Fruit fly (Drosophila melanogaster) whole organism, prepupa: Measurements from ENCODE around the gene Reg-2.

Experiments used
- Blimp-1 ChIP-seq: fragments of 200-800 bp; sonication (Bioruptor generic); optimal IDR thresholded peaks from 3 replicates; lab custom pipeline; 2017; ENCODE audit warnings: missing biosample characterization, missing genetic modification characterization, mild to moderate bottlenecking, moderate library complexity, missing genetic modification reagents
- CG11294 ChIP-seq: fragments of 200-800 bp; sonication (Bioruptor generic); IDR thresholded peaks from 2 replicates; pipeline ENCODE4 v1.3.6; 2022; ENCODE audit warnings: missing biosample characterization, missing genetic modification characterization
- CG11762 ChIP-seq: fragments of 200-800 bp; sonication (Bioruptor generic); optimal IDR thresholded peaks from 3 replicates; lab custom pipeline; 2016; ENCODE audit warnings: missing biosample characterization, missing genetic modification characterization; ENCODE audit not compliant: insufficient read depth
- CG15336 ChIP-seq: fragments of 200-800 bp; sonication (Bioruptor generic); IDR thresholded peaks from 2 replicates; pipeline ENCODE4 v1.3.6; 2022; ENCODE audit warnings: missing biosample characterization, missing genetic modification characterization
- CG1621 ChIP-seq: fragments of 200-800 bp; sonication (Bioruptor generic); optimal IDR thresholded peaks from 3 replicates; lab custom pipeline; 2018; ENCODE audit warnings: missing biosample characterization, mild to moderate bottlenecking, missing genetic modification characterization
- CG16779 ChIP-seq: fragments of 200-800 bp; sonication (Bioruptor generic); optimal IDR thresholded peaks from 3 replicates; lab custom pipeline; 2017; ENCODE audit warnings: missing biosample characterization, mild to moderate bottlenecking, missing genetic modification characterization
- CG3032 ChIP-seq: fragments of 200-800 bp; optimal IDR thresholded peaks from 2 replicates; lab custom pipeline; 2019; ENCODE audit warnings: missing biosample characterization, mild to moderate bottlenecking, missing genetic modification characterization, moderate library complexity
- CG32006 ChIP-seq: fragments of 200-800 bp; sonication (Bioruptor generic); optimal IDR thresholded peaks from 3 replicates; lab custom pipeline; 2017; ENCODE audit warnings: missing biosample characterization, mild to moderate bottlenecking, missing genetic modification characterization
- CG3919 ChIP-seq: fragments of 200-800 bp; sonication (Bioruptor generic); optimal IDR thresholded peaks from 3 replicates; lab custom pipeline; 2016; ENCODE audit warnings: missing biosample characterization, missing genetic modification characterization
- CG6163 ChIP-seq: fragments of 200-800 bp; sonication (Bioruptor generic); IDR thresholded peaks from 3 replicates; pipeline ENCODE4 v1.3.6; 2022; ENCODE audit warnings: missing biosample characterization, missing genetic modification characterization
- CG6276 ChIP-seq: fragments of 200-800 bp; sonication (Bioruptor generic); optimal IDR thresholded peaks from 2 replicates; lab custom pipeline; 2017; ENCODE audit warnings: missing biosample characterization, mild to moderate bottlenecking, missing genetic modification characterization
- CG6792 ChIP-seq: fragments of 200-800 bp; sonication (Bioruptor generic); optimal IDR thresholded peaks from 3 replicates; lab custom pipeline; 2016; ENCODE audit warnings: missing biosample characterization, missing genetic modification characterization
- CG6808 ChIP-seq: fragments of 200-800 bp; sonication (Bioruptor generic); optimal IDR thresholded peaks from 3 replicates; lab custom pipeline; 2017; ENCODE audit warnings: missing biosample characterization, missing genetic modification characterization, mild to moderate bottlenecking, moderate library complexity, missing genetic modification reagents
- CG6854 ChIP-seq: fragments of 200-800 bp; sonication (Bioruptor generic); optimal IDR thresholded peaks from 2 replicates; lab custom pipeline; 2017; ENCODE audit warnings: missing biosample characterization, mild to moderate bottlenecking, missing genetic modification characterization
- CG7368 ChIP-seq: fragments of 200-800 bp; sonication (Bioruptor generic); optimal IDR thresholded peaks from 3 replicates; lab custom pipeline; 2016; ENCODE audit warnings: missing biosample characterization, missing genetic modification characterization
- CG8319 ChIP-seq: fragments of 200-800 bp; sonication (Bioruptor generic); optimal IDR thresholded peaks from 3 replicates; lab custom pipeline; 2016; ENCODE audit warnings: missing biosample characterization, missing genetic modification characterization
- CG9139 ChIP-seq: fragments of 200-800 bp; sonication (Bioruptor generic); optimal IDR thresholded peaks from 3 replicates; lab custom pipeline; 2017; ENCODE audit warnings: missing biosample characterization, mild to moderate bottlenecking, missing genetic modification characterization
- Eip78C ChIP-seq: fragments of 200-800 bp; sonication (Bioruptor generic); peaks from one replicate; lab custom pipeline; 2016; ENCODE audit warnings: missing biosample characterization, missing genetic modification characterization
- Eip93F ChIP-seq: fragments of 200-800 bp; sonication (Bioruptor generic); optimal IDR thresholded peaks from 2 replicates; lab custom pipeline; 2016; ENCODE audit warnings: missing biosample characterization, mild to moderate bottlenecking, missing genetic modification characterization
- Ets21C ChIP-seq: fragments of 200-800 bp; sonication (Bioruptor generic); optimal IDR thresholded peaks from 3 replicates; lab custom pipeline; 2016; ENCODE audit warnings: missing biosample characterization, missing genetic modification characterization
- Ets96B ChIP-seq: fragments of 200-800 bp; optimal IDR thresholded peaks from 2 replicates; lab custom pipeline; 2019; ENCODE audit warnings: missing biosample characterization, mild to moderate bottlenecking, missing genetic modification characterization, moderate library complexity
- Gug ChIP-seq: fragments of 200-800 bp; sonication (Bioruptor generic); IDR thresholded peaks from 2 replicates; pipeline ENCODE4 v1.3.6; 2022; ENCODE audit warnings: missing biosample characterization, missing genetic modification characterization
- Hr38 ChIP-seq: sonication (Bioruptor generic); optimal IDR thresholded peaks from 2 replicates; lab custom pipeline; 2016; ENCODE audit warnings: missing biosample characterization, missing genetic modification characterization
- Met ChIP-seq: fragments of 200-800 bp; sonication (Bioruptor generic); optimal IDR thresholded peaks from 3 replicates; lab custom pipeline; 2016; ENCODE audit warnings: missing biosample characterization, missing genetic modification characterization
- OdsH ChIP-seq: fragments of 200-800 bp; sonication (Bioruptor generic); optimal IDR thresholded peaks from 3 replicates; lab custom pipeline; 2016; ENCODE audit warnings: missing biosample characterization, missing genetic modification characterization
- Smox ChIP-seq: fragments of 200-800 bp; sonication (Bioruptor generic); optimal IDR thresholded peaks from 3 replicates; lab custom pipeline; 2016; ENCODE audit warnings: missing biosample characterization, missing genetic modification characterization
- Sox102F ChIP-seq: fragments of 200-800 bp; sonication (Bioruptor generic); optimal IDR thresholded peaks from 2 replicates; lab custom pipeline; 2016; ENCODE audit warnings: missing biosample characterization, mild to moderate bottlenecking, missing genetic modification characterization
- Sox14 ChIP-seq: fragments of 200-800 bp; sonication (Bioruptor generic); optimal IDR thresholded peaks from 3 replicates; lab custom pipeline; 2016; ENCODE audit warnings: missing biosample characterization, missing genetic modification characterization
- Sox15 ChIP-seq: fragments of 200-800 bp; sonication (Bioruptor generic); optimal IDR thresholded peaks from 3 replicates; lab custom pipeline; 2016; ENCODE audit warnings: missing biosample characterization, missing genetic modification characterization
- achi ChIP-seq: fragments of 200-800 bp; sonication (Bioruptor generic); optimal IDR thresholded peaks from 3 replicates; lab custom pipeline; 2016; ENCODE audit warnings: missing biosample characterization, missing genetic modification characterization
- acj6 ChIP-seq: fragments of 200-800 bp; sonication (Bioruptor generic); optimal IDR thresholded peaks from 3 replicates; lab custom pipeline; 2016; ENCODE audit warnings: missing biosample characterization, missing genetic modification characterization
- dsx ChIP-seq: fragments of 200-800 bp; optimal IDR thresholded peaks from 3 replicates; lab custom pipeline; 2019; ENCODE audit warnings: missing biosample characterization, mild to moderate bottlenecking, missing genetic modification characterization, moderate library complexity; ENCODE audit not compliant: poor library complexity, severe bottlenecking
- eg ChIP-seq: fragments of 200-800 bp; sonication (Bioruptor generic); IDR thresholded peaks from 3 replicates; pipeline ENCODE4 v1.3.6; 2022; ENCODE audit warnings: missing biosample characterization, missing genetic modification characterization
- fd59A ChIP-seq: fragments of 200-800 bp; sonication (Bioruptor generic); optimal IDR thresholded peaks from 2 replicates; lab custom pipeline; 2017; ENCODE audit warnings: missing biosample characterization, mild to moderate bottlenecking, missing genetic modification characterization, missing genetic modification reagents
- fkh ChIP-seq: fragments of 200-800 bp; sonication (Bioruptor generic); optimal IDR thresholded peaks from 3 replicates; lab custom pipeline; 2017; ENCODE audit warnings: missing biosample characterization, mild to moderate bottlenecking, missing genetic modification characterization, moderate library complexity
- lz ChIP-seq: fragments of 200-800 bp; sonication (Bioruptor generic); optimal IDR thresholded peaks from 3 replicates; lab custom pipeline; 2016; ENCODE audit warnings: missing biosample characterization, missing genetic modification characterization
- net ChIP-seq: fragments of 200-800 bp; sonication (Bioruptor generic); optimal IDR thresholded peaks from 3 replicates; lab custom pipeline; 2016; ENCODE audit warnings: missing biosample characterization, missing genetic modification characterization
- spab ChIP-seq: fragments of 200-800 bp; sonication (Bioruptor generic); optimal IDR thresholded peaks from 2 replicates; lab custom pipeline; 2017; ENCODE audit warnings: missing biosample characterization, mild to moderate bottlenecking, missing genetic modification characterization, missing genetic modification reagents
- topi ChIP-seq: fragments of 200-800 bp; sonication (Bioruptor generic); optimal IDR thresholded peaks from 3 replicates; lab custom pipeline; 2016; ENCODE audit warnings: missing biosample characterization, missing genetic modification characterization

Reg-2 gene

dm6 chr3L:601104-601503 is 5.3 kb downstream of the Reg-2 start:
- no peak for TF ChIP-seq topi
- no peak for TF ChIP-seq CG15336 (GFP tag; lab: Robert Waterston, UW)
- TF ChIP-seq OdsH: no peak
- TF ChIP-seq net (GFP tag; lab: Kevin White, UChicago): no peak
- TF ChIP-seq fd59A (GFP tag; lab: Kevin White, UChicago): no peak
- no peak for TF ChIP-seq dsx (GFP tag; lab: Kevin White, UChicago)
- no peak for TF ChIP-seq CG7368 (GFP tag; lab: Kevin White, UChicago)
- peak; percentile 92 for TF ChIP-seq Eip93F (GFP tag; lab: Kevin White, UChicago)
- TF ChIP-seq, all 60 proteins: peak for 1

- TF ChIP-seq CG6854 (GFP tag; lab: Kevin White, UChicago) (peak; percentile 46), CG16779 (tag; lab: Kevin White, UChicago) (no peak), achi (GFP tag; lab: Kevin White, UChicago) (no peak)
- TF ChIP-seq, all 60 proteins: peak for 1
Observed at dm6 chr3L:593102-593501, 13.3 kb downstream of the Reg-2 start, which contains the start of gene MED14. Gene MED14, plus strand, starts transcription at chr3L:593246.

DNA sequence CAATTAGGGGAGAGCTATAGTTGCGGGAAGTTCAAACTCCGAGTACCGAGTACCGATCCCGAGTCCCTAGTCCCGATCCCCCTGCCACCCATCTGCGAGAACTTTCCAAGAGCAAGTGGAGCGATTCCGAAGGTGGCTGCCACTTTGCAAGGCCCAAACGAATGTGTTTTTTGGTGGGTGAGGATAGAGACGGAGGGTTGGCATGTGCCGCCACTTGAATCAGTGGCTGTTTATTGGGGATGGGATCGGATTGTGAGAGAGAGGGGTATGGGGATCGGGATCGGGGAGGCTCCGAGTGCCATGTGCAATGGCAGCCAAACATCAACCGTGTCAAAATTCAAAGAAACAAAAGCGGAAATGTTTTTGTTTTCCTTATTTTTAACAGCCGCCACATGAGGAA is 14.1 kb downstream of the Reg-2 start:
- peak; percentile 10; the same call in 1 of the 3 replicates for TF ChIP-seq CG6163
- no peak for TF ChIP-seq Smox (GFP tag; lab: Kevin White, UChicago)
- no peak for TF ChIP-seq OdsH

DNA sequence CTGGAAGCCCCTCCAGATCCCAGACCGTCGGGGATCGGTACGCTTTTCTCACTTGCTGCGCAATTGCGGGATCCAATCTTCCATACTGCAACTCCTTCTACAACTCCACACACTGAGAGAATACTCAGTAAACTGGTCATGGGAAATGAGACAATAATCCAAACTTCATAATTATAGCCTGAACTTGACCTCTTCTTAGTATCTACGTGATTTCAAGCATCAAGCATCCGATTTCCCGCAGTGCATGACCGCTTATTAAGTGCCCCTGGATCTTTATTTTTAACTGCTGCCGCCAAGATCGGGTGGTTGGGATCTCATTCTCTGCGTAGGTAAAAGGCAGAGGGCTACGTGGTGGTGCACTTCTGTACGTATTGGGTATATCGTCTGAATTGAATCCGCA is 15.0 kb downstream of the Reg-2 start:
- peak; percentile 17 for TF ChIP-seq fd59A (GFP tag; lab: Kevin White, UChicago)
- TF ChIP-seq Hr38 (GFP tag; lab: Kevin White, UChicago): no peak
- peak; percentile 53 for TF ChIP-seq Ets96B (tag; lab: Kevin White, UChicago)
- peak; percentile 45 for TF ChIP-seq dsx (GFP tag; lab: Kevin White, UChicago)
- TF ChIP-seq CG3032 (tag; lab: Kevin White, UChicago): peak; percentile 24
- peak; percentile 56 for TF ChIP-seq CG15336 (GFP tag; lab: Robert Waterston, UW)
- peak; percentile 79 for TF ChIP-seq CG6163
- no peak for TF ChIP-seq CG11762 (GFP tag; lab: Kevin White, UChicago)
- TF ChIP-seq CG1621 (tag; lab: Kevin White, UChicago): peak; percentile 26
- 0 out of 3 replicates have a peak, but pooled peaks have one; percentile 20 for TF ChIP-seq eg (GFP tag; lab: Robert Waterston, UW)

DNA sequence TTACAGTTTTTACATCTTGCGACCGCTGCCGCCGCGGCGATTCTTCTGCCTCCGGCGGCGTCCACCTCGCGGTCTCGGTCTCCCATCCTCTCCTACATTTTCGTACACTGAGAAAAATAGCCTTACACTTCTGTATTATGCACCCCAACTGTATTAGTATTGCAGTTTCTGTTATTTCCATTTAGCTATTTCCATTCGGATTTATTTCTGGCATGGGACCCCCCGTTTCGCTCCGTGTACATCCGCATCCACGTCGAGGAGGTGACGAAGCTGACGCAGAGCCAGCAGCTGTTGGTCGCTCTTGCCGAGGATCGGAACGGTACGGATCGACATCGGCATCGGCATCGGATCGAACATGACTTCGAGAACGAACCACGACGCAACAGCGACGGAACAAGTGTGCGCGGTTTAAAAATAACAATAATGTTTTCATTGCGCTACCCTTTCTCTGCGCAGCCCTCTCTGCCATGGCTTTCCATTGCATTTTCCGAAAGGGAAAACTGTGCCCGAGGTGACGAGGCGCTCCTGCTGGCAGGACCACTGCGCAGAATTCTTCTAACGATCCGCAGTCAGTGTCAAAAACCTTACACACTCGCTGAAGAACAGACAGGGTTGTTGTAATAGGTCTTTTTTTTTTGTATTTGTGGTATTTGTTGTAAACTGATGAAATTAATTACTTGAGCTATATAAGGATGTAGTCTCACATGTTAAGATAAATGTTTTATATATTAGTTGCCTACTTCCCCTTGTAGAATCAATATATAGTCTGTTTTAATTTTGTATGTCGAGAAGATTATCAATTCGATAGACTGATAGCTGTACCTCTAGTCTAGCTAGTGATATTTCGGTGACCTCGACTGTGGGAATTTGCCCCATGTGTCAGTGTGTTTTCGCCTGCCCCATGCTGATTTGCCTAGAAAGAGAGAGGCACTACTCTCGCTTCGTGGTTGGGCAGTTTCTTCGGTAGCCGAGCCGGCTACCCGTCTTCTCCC is 16.8 kb downstream of the Reg-2 start:
- TF ChIP-seq CG11294 (peak; percentile 87), Met (GFP tag; lab: Kevin White, UChicago) (no peak), Ets96B (tag; lab: Kevin White, UChicago) (peak; percentile 85), Sox14 (GFP tag; lab: Kevin White, UChicago) (peak; percentile 90), Sox102F (no peak), CG6792 (GFP tag; lab: Kevin White, UChicago) (peak; percentile 84), achi (GFP tag; lab: Kevin White, UChicago) (peak; percentile 83), CG32006 (GFP tag; lab: Kevin White, UChicago) (peak; percentile 79), CG6808 (GFP tag; lab: Kevin White, UChicago) (peak; percentile 84), Eip78C (GFP tag; lab: Kevin White, UChicago) (peak; percentile 96), CG3919 (GFP tag; lab: Kevin White, UChicago) (peak; percentile 93), eg (GFP tag; lab: Robert Waterston, UW) (peak; percentile 94), CG9139 (GFP tag; lab: Kevin White, UChicago) (peak; percentile 84), Ets21C (GFP tag; lab: Kevin White, UChicago) (no peak), Gug (GFP tag; lab: Robert Waterston, UW) (peak; percentile 87), Blimp-1 (GFP tag; lab: Kevin White, UChicago) (no peak), CG8319 (GFP tag; lab: Kevin White, UChicago) (peak; percentile 77), Sox15 (GFP tag; lab: Kevin White, UChicago) (peak; percentile 74), CG6276 (GFP tag; lab: Kevin White, UChicago) (peak; percentile 68), spab (GFP tag; lab: Kevin White, UChicago) (peak; percentile 87), Eip93F (GFP tag; lab: Kevin White, UChicago) (no peak), fd59A (GFP tag; lab: Kevin White, UChicago) (peak; percentile 85), OdsH (peak; percentile 81), lz (GFP tag; lab: Kevin White, UChicago) (peak; percentile 67), acj6 (GFP tag; lab: Kevin White, UChicago) (peak; percentile 86), dsx (GFP tag; lab: Kevin White, UChicago) (peak; percentile 82), fkh (GFP tag; lab: Kevin White, UChicago) (no peak)
